Fruit fly (Drosophila melanogaster) whole organism, pupa: ENCODE measurements around the gene shv.

Experiments
- CG15710 ChIP-seq: fragments of 200-800 bp; sonication (Bioruptor generic); optimal IDR thresholded peaks from 2 replicates; lab custom pipeline; 2018; ENCODE audit warnings: missing biosample characterization, mild to moderate bottlenecking, missing genetic modification characterization, moderate library complexity
- CG34367 ChIP-seq: fragments of 200-800 bp; sonication (Bioruptor generic); optimal IDR thresholded peaks from 2 replicates; lab custom pipeline; 2018; ENCODE audit warnings: missing biosample characterization, mild to moderate bottlenecking, missing genetic modification characterization
- CG4496 ChIP-seq: fragments of 200-800 bp; sonication (Bioruptor generic); IDR thresholded peaks from 3 replicates; pipeline ENCODE4 v1.3.6; 2022; ENCODE audit warnings: missing biosample characterization, missing genetic modification characterization
- CG8159 ChIP-seq: fragments of 200-800 bp; sonication (Bioruptor generic); optimal IDR thresholded peaks from 3 replicates; lab custom pipeline; 2018; ENCODE audit warnings: missing biosample characterization, mild to moderate bottlenecking, missing genetic modification characterization, moderate library complexity
- CG9948 ChIP-seq: fragments of 200-800 bp; sonication (Bioruptor generic); optimal IDR thresholded peaks from 2 replicates; lab custom pipeline; 2018; ENCODE audit warnings: missing biosample characterization, mild to moderate bottlenecking, missing genetic modification characterization, moderate library complexity
- Ets98B ChIP-seq: fragments of 200-800 bp; sonication (Bioruptor generic); IDR thresholded peaks from 2 replicates; pipeline ENCODE4 v1.3.6; 2022; ENCODE audit warnings: missing biosample characterization, missing genetic modification characterization
- fd96Ca ChIP-seq: fragments of 200-800 bp; sonication (Bioruptor generic); IDR thresholded peaks from 3 replicates; pipeline ENCODE4 v1.3.6; 2022; ENCODE audit warnings: missing biosample characterization, missing genetic modification characterization
- gl ChIP-seq: fragments of 200-800 bp; sonication (Bioruptor generic); optimal IDR thresholded peaks from 2 replicates; lab custom pipeline; 2018; ENCODE audit warnings: missing biosample characterization, mild to moderate bottlenecking, missing genetic modification characterization
- rn ChIP-seq: fragments of 200-800 bp; sonication (Bioruptor generic); IDR thresholded peaks from 2 replicates; pipeline ENCODE4 v1.3.6; 2022; ENCODE audit warnings: missing biosample characterization, missing genetic modification characterization

dm6 chr2L:431629-431984 is 21.3 kb upstream of the shv start:
- TF ChIP-seq CG34367 (tag; lab: Kevin White, UChicago) (no peak), fd96Ca (GFP tag; lab: Robert Waterston, UW) (no peak), CG15710 (no peak), gl (tag; lab: Kevin White, UChicago) (no peak), rn (no peak), CG9948 (tag; lab: Kevin White, UChicago) (no peak), Ets98B (GFP tag; lab: Robert Waterston, UW) (no peak), CG8159 (tag; lab: Kevin White, UChicago) (no peak), CG4496 (GFP tag; lab: Robert Waterston, UW) (peak; percentile 9; the same call in 1 of the 3 replicates)
